Worm (Caenorhabditis elegans) whole organism, late embryonic: ENCODE results near the gene srbc-71.

Experiments used
- C08G9.2 ChIP-seq: sonication (generic microtip); optimal IDR thresholded peaks from 2 replicates; lab custom pipeline; 2016; ENCODE audit warnings: mild to moderate bottlenecking, missing genetic modification characterization, moderate library complexity, missing compliant biosample characterization
- C38D4.7 ChIP-seq: fragments of 200-800 bp; sonication (Bioruptor generic); optimal IDR thresholded peaks from 2 replicates; lab custom pipeline; 2018; ENCODE audit warnings: mild to moderate bottlenecking, missing genetic modification characterization, moderate library complexity, missing compliant biosample characterization
- F13H6.1 ChIP-seq: sonication (generic microtip); optimal IDR thresholded peaks from 2 replicates; lab custom pipeline; 2016; ENCODE audit warnings: missing genetic modification characterization, missing compliant biosample characterization
- K09A11.1 ChIP-seq: sonication (generic microtip); optimal IDR thresholded peaks from 2 replicates; lab custom pipeline; 2017; ENCODE audit warnings: antibody characterized with exemption, mild to moderate bottlenecking, missing genetic modification characterization, missing compliant biosample characterization; ENCODE audit not compliant: insufficient read depth
- T23F11.4 ChIP-seq: fragments of 200-800 bp; sonication (Bioruptor generic); optimal IDR thresholded peaks from 2 replicates; lab custom pipeline; 2018; ENCODE audit warnings: mild to moderate bottlenecking, missing genetic modification characterization, missing compliant biosample characterization
- Y22D7AL.16 ChIP-seq: sonication (generic microtip); optimal IDR thresholded peaks from 2 replicates; lab custom pipeline; 2016; ENCODE audit warnings: missing genetic modification characterization, missing compliant biosample characterization
- ama-1 ChIP-seq: fragments of 150-350 bp; optimal IDR thresholded peaks from 2 replicates; lab custom pipeline; 2014
- ceh-14 ChIP-seq: sonication (generic microtip); optimal IDR thresholded peaks from 2 replicates; lab custom pipeline; 2016; ENCODE audit warnings: missing genotype, missing genetic modification characterization, missing compliant biosample characterization
- ceh-30 ChIP-seq: fragments of 150-350 bp; optimal IDR thresholded peaks from 2 replicates; lab custom pipeline; 2014; ENCODE audit warnings: missing biosample characterization, missing genetic modification characterization
- ceh-34 ChIP-seq: sonication (generic microtip); optimal IDR thresholded peaks from 2 replicates; lab custom pipeline; 2016; ENCODE audit warnings: mild to moderate bottlenecking, missing genetic modification characterization, missing compliant biosample characterization
- ceh-48 ChIP-seq: sonication (generic microtip); optimal IDR thresholded peaks from 2 replicates; lab custom pipeline; 2016; ENCODE audit warnings: missing genetic modification characterization, inconsistent platforms, missing compliant biosample characterization
- ceh-6 ChIP-seq: fragments of 200-800 bp; sonication (Bioruptor generic); optimal IDR thresholded peaks from 2 replicates; lab custom pipeline; 2018; ENCODE audit warnings: mild to moderate bottlenecking, missing genetic modification characterization, missing compliant biosample characterization
- ceh-9 ChIP-seq: sonication (generic microtip); optimal IDR thresholded peaks from 2 replicates; lab custom pipeline; 2016; ENCODE audit warnings: mild to moderate bottlenecking, missing genetic modification characterization, inconsistent platforms, missing compliant biosample characterization
- dve-1 ChIP-seq: sonication (generic microtip); optimal IDR thresholded peaks from 2 replicates; lab custom pipeline; 2017; ENCODE audit warnings: antibody characterized with exemption, mild to moderate bottlenecking, missing genetic modification characterization, missing compliant biosample characterization
- elt-4 ChIP-seq: sonication (generic microtip); optimal IDR thresholded peaks from 2 replicates; lab custom pipeline; 2016; ENCODE audit warnings: missing genetic modification characterization, missing compliant biosample characterization
- fkh-10 ChIP-seq: fragments of 150-350 bp; optimal IDR thresholded peaks from 2 replicates; lab custom pipeline; 2014; ENCODE audit warnings: missing biosample characterization, missing genetic modification reagents, missing genetic modification characterization
- gmeb-2 ChIP-seq: sonication (generic microtip); optimal IDR thresholded peaks from 2 replicates; lab custom pipeline; 2016; ENCODE audit warnings: missing genetic modification characterization, inconsistent platforms, missing compliant biosample characterization
- hlh-13 ChIP-seq: fragments of 200-800 bp; sonication (Bioruptor generic); optimal IDR thresholded peaks from 2 replicates; lab custom pipeline; 2018; ENCODE audit warnings: mild to moderate bottlenecking, missing genetic modification characterization, missing compliant biosample characterization
- hlh-30 ChIP-seq: sonication (generic microtip); optimal IDR thresholded peaks from 2 replicates; lab custom pipeline; 2017; ENCODE audit warnings: antibody characterized with exemption, missing genetic modification characterization, missing compliant biosample characterization; ENCODE audit not compliant: insufficient read depth
- hlh-6 ChIP-seq: sonication (generic microtip); optimal IDR thresholded peaks from 2 replicates; lab custom pipeline; 2016; ENCODE audit warnings: missing genotype, missing genetic modification characterization, missing compliant biosample characterization
- lim-6 ChIP-seq: sonication (generic microtip); optimal IDR thresholded peaks from 2 replicates; lab custom pipeline; 2016; ENCODE audit warnings: missing genetic modification characterization, missing compliant biosample characterization
- lin-11 ChIP-seq: fragments of 200-800 bp; sonication (Bioruptor generic); optimal IDR thresholded peaks from 2 replicates; lab custom pipeline; 2018; ENCODE audit warnings: mild to moderate bottlenecking, missing genetic modification characterization, missing compliant biosample characterization
- mec-3 ChIP-seq: sonication (generic microtip); optimal IDR thresholded peaks from 2 replicates; lab custom pipeline; 2016; ENCODE audit warnings: borderline replicate concordance, missing genetic modification characterization, missing compliant biosample characterization
- nfya-1 ChIP-seq: sonication (generic microtip); optimal IDR thresholded peaks from 2 replicates; lab custom pipeline; 2017; ENCODE audit warnings: missing genetic modification characterization, mild to moderate bottlenecking, missing compliant biosample characterization, antibody characterized with exemption, moderate library complexity
- nhr-11 ChIP-seq: fragments of 150-350 bp; optimal IDR thresholded peaks from 2 replicates; lab custom pipeline; 2014; ENCODE audit warnings: missing biosample characterization, missing genetic modification characterization
- npax-4 ChIP-seq: sonication (generic microtip); optimal IDR thresholded peaks from 2 replicates; lab custom pipeline; 2016; ENCODE audit warnings: missing genetic modification characterization, missing compliant biosample characterization
- pat-9 ChIP-seq: fragments of 200-800 bp; sonication (Bioruptor generic); optimal IDR thresholded peaks from 2 replicates; lab custom pipeline; 2018; ENCODE audit warnings: mild to moderate bottlenecking, missing genetic modification characterization, moderate library complexity, missing compliant biosample characterization
- pqm-1 ChIP-seq: sonication (generic microtip); optimal IDR thresholded peaks from 2 replicates; lab custom pipeline; 2016; ENCODE audit warnings: missing genetic modification characterization, missing compliant biosample characterization
- ref-2 ChIP-seq: sonication (generic microtip); optimal IDR thresholded peaks from 2 replicates; lab custom pipeline; 2016; ENCODE audit warnings: missing genetic modification characterization, missing compliant biosample characterization
- sox-4 ChIP-seq: sonication (generic microtip); optimal IDR thresholded peaks from 2 replicates; lab custom pipeline; 2017; ENCODE audit warnings: mild to moderate bottlenecking, missing genetic modification characterization, inconsistent platforms, missing compliant biosample characterization
- syd-9 ChIP-seq: sonication (generic microtip); optimal IDR thresholded peaks from 2 replicates; lab custom pipeline; 2016; ENCODE audit warnings: mild to moderate bottlenecking, missing genetic modification characterization, moderate library complexity, missing compliant biosample characterization
- tbx-2 ChIP-seq: sonication (generic microtip); optimal IDR thresholded peaks from 2 replicates; lab custom pipeline; 2016; ENCODE audit warnings: missing genetic modification characterization, missing compliant biosample characterization
- ttx-3 ChIP-seq: sonication (generic microtip); optimal IDR thresholded peaks from 2 replicates; lab custom pipeline; 2016; ENCODE audit warnings: missing genetic modification reagents, missing genetic modification characterization, missing compliant biosample characterization
- unc-3 ChIP-seq, 2 experiments: fragments of 200-800 bp in 1 of 2; sonication (Bioruptor generic) in 1 of 2; sonication (generic microtip) in 1 of 2; conservative IDR thresholded peaks in 1 of 2; optimal IDR thresholded peaks in 1 of 2; 2 replicates each; pipeline versions ENCODE4 v1.3.6 to Lab custom; 2016 to 2022; ENCODE audit warnings: missing compliant biosample characterization in 2 of 2, missing genetic modification characterization in 2 of 2, missing genetic modification reagents in 1 of 2
- ztf-16 ChIP-seq: sonication (generic microtip); optimal IDR thresholded peaks from 2 replicates; lab custom pipeline; 2017; ENCODE audit warnings: missing genetic modification characterization, missing compliant biosample characterization

srbc-71 gene

ce11 chrIV:4265951-4266350 is 40.2 kb upstream of the srbc-71 start:
- TF ChIP-seq sox-4 (tag; lab: Kevin White, UChicago) (no peak), ceh-9 (no peak), nfya-1 (tag; lab: Kevin White, UChicago) (no peak), pat-9 (no peak), hlh-13 (no peak), ref-2 (tag; lab: Kevin White, UChicago) (no peak), ceh-14 (tag; lab: Kevin White, UChicago) (no peak), C38D4.7 (GFP tag; lab: Kevin White, UChicago) (no peak), lim-6 (no peak), gmeb-2 (no peak)

ce11 chrIV:4265224-4265623 is 39.5 kb upstream of the srbc-71 start, which contains the start of gene F36A4.5:
F36A4.5 (plus strand) TSS chrIV:4265524.
- TF ChIP-seq sox-4 (tag; lab: Kevin White, UChicago), result no peak
- TF ChIP-seq F13H6.1 (tag; lab: Kevin White, UChicago), result no peak
- no peak for TF ChIP-seq ceh-6 (GFP tag; lab: Kevin White, UChicago)
- TF ChIP-seq T23F11.4 (GFP tag; lab: Kevin White, UChicago), result no peak
- no peak for TF ChIP-seq ama-1 (lab: Kevin White, UChicago)
- TF ChIP-seq mec-3 (tag; lab: Kevin White, UChicago), result no peak
- no peak for TF ChIP-seq syd-9 (tag; lab: Kevin White, UChicago)
- no peak for TF ChIP-seq npax-4 (tag; lab: Kevin White, UChicago)
- TF ChIP-seq ztf-16 (tag; lab: Kevin White, UChicago), result no peak
- no peak for TF ChIP-seq K09A11.1 (tag; lab: Kevin White, UChicago)
- no peak for TF ChIP-seq ceh-30 (tag; lab: Kevin White, UChicago)

- TF ChIP-seq elt-4, result peak; percentile 15
- no peak for TF ChIP-seq gmeb-2
- TF ChIP-seq hlh-6 (tag; lab: Kevin White, UChicago), result peak; percentile 63
- peak; percentile 6 for TF ChIP-seq tbx-2 (tag; lab: Kevin White, UChicago)
- no peak for TF ChIP-seq ceh-34 (tag; lab: Kevin White, UChicago)
- peak; percentile 54 for TF ChIP-seq C08G9.2 (tag; lab: Kevin White, UChicago)
- TF ChIP-seq ttx-3, result no peak
- no peak for TF ChIP-seq pat-9
- TF ChIP-seq, all 69 proteins: peak for 4
Observed at ce11 chrIV:4264649-4265048, 38.9 kb upstream of the srbc-71 start.

ce11 chrIV:4262993-4263392 is 37.2 kb upstream of the srbc-71 start, which contains the start of gene col-33:
col-33 (plus strand) TSS chrIV:4263293.
- TF ChIP-seq nhr-11 (no peak), dve-1 (tag; lab: Kevin White, UChicago) (no peak), ref-2 (tag; lab: Kevin White, UChicago) (no peak), ceh-9 (no peak), fkh-10 (no peak), lin-11 (tag; lab: Kevin White, UChicago) (no peak), C38D4.7 (GFP tag; lab: Kevin White, UChicago) (no peak), ceh-48 (tag; lab: Kevin White, UChicago) (no peak), pqm-1 (no peak), unc-3 (GFP tag; conservative IDR thresholded peaks at IDR 0.05; lab: Robert Waterston, UW) (no peak), unc-3 (tag; optimal IDR thresholded peaks at IDR 0.05; lab: Kevin White, UChicago) (no peak), ama-1 (lab: Kevin White, UChicago) (no peak), T23F11.4 (GFP tag; lab: Kevin White, UChicago) (no peak), elt-4 (no peak), npax-4 (tag; lab: Kevin White, UChicago) (no peak), Y22D7AL.16 (no peak), hlh-30 (tag; lab: Kevin White, UChicago) (no peak)
